Fruit fly (Drosophila melanogaster) whole organism, wandering third instar larva: Measurements from ENCODE around the gene CG4546.
A peak's percentile ranks its signal among the peaks of the same experiment; 100 is the strongest.

ENCODE experiments used
- CG32264 ChIP-seq: fragments of 200-800 bp; sonication (Bioruptor generic); optimal IDR thresholded peaks from 2 replicates; lab custom pipeline; 2016; ENCODE audit warnings: missing biosample characterization, missing genetic modification characterization
- CrebA ChIP-seq: fragments of 200-800 bp; sonication (Bioruptor generic); optimal IDR thresholded peaks from 2 replicates; lab custom pipeline; 2016; ENCODE audit warnings: missing biosample characterization, mild to moderate bottlenecking, missing genetic modification characterization, borderline replicate concordance
- GATAd ChIP-seq: sonication (Bioruptor generic); optimal IDR thresholded peaks from 2 replicates; lab custom pipeline; 2016; ENCODE audit warnings: missing biosample characterization, missing genetic modification characterization
- Hr78 ChIP-seq: fragments of >200 bp; optimal IDR thresholded peaks from 2 replicates; lab custom pipeline; 2017; ENCODE audit warnings: missing biosample characterization, missing genetic modification characterization
- Hr83 ChIP-seq: fragments of 200-300 bp; sonication (Bioruptor generic); optimal IDR thresholded peaks from 2 replicates; lab custom pipeline; 2016; ENCODE audit warnings: missing biosample characterization, mild to moderate bottlenecking, missing genetic modification characterization, moderate library complexity; ENCODE audit not compliant: poor library complexity, severe bottlenecking
- Jra ChIP-seq: sonication (Bioruptor generic); optimal IDR thresholded peaks from 2 replicates; lab custom pipeline; 2016; ENCODE audit warnings: missing biosample characterization, missing genetic modification characterization
- Mio ChIP-seq: sonication (Bioruptor generic); optimal IDR thresholded peaks from 2 replicates; lab custom pipeline; 2016; ENCODE audit warnings: missing biosample characterization, missing genetic modification characterization
- N ChIP-seq: fragments of >200 bp; optimal IDR thresholded peaks from 2 replicates; lab custom pipeline; 2018; ENCODE audit warnings: missing biosample characterization, missing external identifiers, missing genetic modification characterization
- Rel ChIP-seq, 2 experiments: fragments of 200-800 bp; sonication (Bioruptor generic) in 1 of 2; optimal IDR thresholded peaks; 2 replicates in 1 of 2; 3 replicates in 1 of 2; lab custom pipeline; 2016 to 2019; ENCODE audit warnings: mild to moderate bottlenecking in 2 of 2, missing biosample characterization in 2 of 2, missing genetic modification characterization in 2 of 2, moderate library complexity in 1 of 2
- Sp1 ChIP-seq: fragments of 200-800 bp; sonication (Bioruptor generic); optimal IDR thresholded peaks from 3 replicates; lab custom pipeline; 2019; ENCODE audit warnings: missing biosample characterization, mild to moderate bottlenecking, missing genetic modification characterization, moderate library complexity
- brk ChIP-seq: fragments of 200-800 bp; sonication (Bioruptor generic); optimal IDR thresholded peaks from 2 replicates; lab custom pipeline; 2016; ENCODE audit warnings: missing biosample characterization, mild to moderate bottlenecking, missing genetic modification characterization
- dl ChIP-seq, 2 experiments: fragments of 175-275, 200-275 bp in 1 of 2; fragments of 200-275 bp in 1 of 2; sonication (Bioruptor generic); optimal IDR thresholded peaks; lab custom pipeline; 2018; ENCODE audit warnings: mild to moderate bottlenecking in 2 of 2, missing biosample characterization in 2 of 2, missing genetic modification characterization in 2 of 2, moderate library complexity in 2 of 2; ENCODE audit not compliant: partially characterized antibody in 2 of 2, insufficient read depth in 1 of 2
- dmrt93B ChIP-seq: fragments of 200-800 bp; sonication (Bioruptor generic); optimal IDR thresholded peaks from 2 replicates; lab custom pipeline; 2018; ENCODE audit warnings: missing biosample characterization, mild to moderate bottlenecking, missing genetic modification characterization
- dsf ChIP-seq: sonication (Bioruptor generic); optimal IDR thresholded peaks from 2 replicates; lab custom pipeline; 2016; ENCODE audit warnings: missing biosample characterization, missing genetic modification characterization, borderline replicate concordance
- ey ChIP-seq: fragments of 200-800 bp; sonication (Bioruptor generic); optimal IDR thresholded peaks from 2 replicates; lab custom pipeline; 2016; ENCODE audit warnings: missing biosample characterization, missing genetic modification characterization
- foxo ChIP-seq, 2 experiments: fragments of 200-800 bp; sonication (Bioruptor generic); optimal IDR thresholded peaks; 2 replicates in 1 of 2; 3 replicates in 1 of 2; lab custom pipeline; 2016 to 2017; ENCODE audit warnings: missing biosample characterization in 2 of 2, missing genetic modification characterization in 2 of 2
- fru ChIP-seq: fragments of 200-800 bp; sonication (Bioruptor generic); optimal IDR thresholded peaks from 3 replicates; lab custom pipeline; 2016; ENCODE audit warnings: missing biosample characterization, mild to moderate bottlenecking, missing genetic modification characterization
- h ChIP-seq: fragments of 200-800 bp; sonication (Bioruptor generic); optimal IDR thresholded peaks from 3 replicates; lab custom pipeline; 2016; ENCODE audit warnings: missing biosample characterization, mild to moderate bottlenecking, missing genetic modification characterization
- lola ChIP-seq: fragments of >200 bp; optimal IDR thresholded peaks from 2 replicates; lab custom pipeline; 2017; ENCODE audit warnings: missing biosample characterization, missing genetic modification characterization
- rgr ChIP-seq: fragments of 200-800 bp; sonication (Bioruptor generic); optimal IDR thresholded peaks from 3 replicates; lab custom pipeline; 2016; ENCODE audit warnings: missing biosample characterization, mild to moderate bottlenecking, missing genetic modification characterization
- sage ChIP-seq: fragments of 200-800 bp; sonication (Bioruptor generic); optimal IDR thresholded peaks from 2 replicates; lab custom pipeline; 2016; ENCODE audit warnings: missing biosample characterization, mild to moderate bottlenecking, missing genetic modification characterization
- sv ChIP-seq: fragments of 200-800 bp; sonication (Bioruptor generic); optimal IDR thresholded peaks from 3 replicates; lab custom pipeline; 2016; ENCODE audit warnings: missing biosample characterization, missing genetic modification characterization
- woc ChIP-seq: sonication (Bioruptor generic); optimal IDR thresholded peaks from 2 replicates; lab custom pipeline; 2016; ENCODE audit warnings: missing biosample characterization, mild to moderate bottlenecking, missing genetic modification characterization

The CG4546 gene

dm6 chr3R:15836864-15837824 lies 9.2 kb upstream of the CG4546 start, which contains the start of the genes ND-23 and spn-E (continued):
- TF ChIP-seq brk (GFP tag; lab: Kevin White, UChicago) (no peak), sage (GFP tag; lab: Kevin White, UChicago) (no peak), dl (GFP tag; optimal IDR thresholded peaks at IDR 0.05; lab: Kevin White, UChicago; ENCODE audit: insufficient read depth in 1 of 2, partially characterized antibody in 2 of 2) (no peak), Sp1 (GFP tag; lab: Kevin White, UChicago) (no peak), CG32264 (GFP tag; lab: Kevin White, UChicago) (no peak), dsf (GFP tag; lab: Kevin White, UChicago) (no peak), ey (GFP tag; lab: Kevin White, UChicago) (no peak)
- TF ChIP-seq, all 38 proteins: peak for 8

dm6 chr3R:15839294-15839693 lies 7.0 kb upstream of the CG4546 start, which contains the start of gene Pbp45:
Gene Pbp45 (minus strand): TSS chr3R:15839515.
- TF ChIP-seq foxo (GFP tag; optimal IDR thresholded peaks at IDR 0.05; lab: Kevin White, UChicago) = peak in 1 of 2 experiments; percentile 54
- peak; percentile 28 for TF ChIP-seq fru (GFP tag; lab: Kevin White, UChicago)
- TF ChIP-seq CG32264 (GFP tag; lab: Kevin White, UChicago) = no peak

dm6 chr3R:15851912-15852311 lies 5.6 kb downstream of the CG4546 start:
- TF ChIP-seq CrebA (no peak), Rel (GFP tag; optimal IDR thresholded peaks at IDR 0.05; lab: Kevin White, UChicago) (no peak), Rel (tag; optimal IDR thresholded peaks at IDR 0.05; lab: Kevin White, UChicago) (peak; percentile 91), h (GFP tag; lab: Kevin White, UChicago) (no peak)

dm6 chr3R:15853347-15853746 lies 7.0 kb downstream of the CG4546 start, which contains the start of gene cv-d:
Gene cv-d (minus strand): TSS chr3R:15853581.
- no peak for TF ChIP-seq Rel (GFP tag; optimal IDR thresholded peaks at IDR 0.05; lab: Kevin White, UChicago)
- TF ChIP-seq Rel (tag; optimal IDR thresholded peaks at IDR 0.05; lab: Kevin White, UChicago) = peak; percentile 0
- TF ChIP-seq Hr83 (GFP tag; lab: Kevin White, UChicago) = no peak

dm6 chr3R:15857189-15857767 lies 10.9 kb downstream of the CG4546 start, which contains the start of gene Hmt-1:
Gene Hmt-1 (minus strand): TSS chr3R:15857470.
- TF ChIP-seq N (GFP tag; lab: Kevin White, UChicago) (peak; percentile 13), sv (GFP tag; lab: Kevin White, UChicago) (no peak), Rel (GFP tag; optimal IDR thresholded peaks at IDR 0.05; lab: Kevin White, UChicago) (no peak), Rel (tag; optimal IDR thresholded peaks at IDR 0.05; lab: Kevin White, UChicago) (peak; percentile 10), GATAd (GFP tag; lab: Kevin White, UChicago) (peak; percentile 78), dmrt93B (GFP tag; lab: Kevin White, UChicago) (no peak)

dm6 chr3R:15859896-15860295 lies 13.6 kb downstream of the CG4546 start, which contains the start of gene CG9632:
Gene CG9632 (plus strand): TSS chr3R:15860196.
- TF ChIP-seq fru (GFP tag; lab: Kevin White, UChicago) (no peak), Jra (GFP tag; lab: Kevin White, UChicago) (no peak), dl (GFP tag; optimal IDR thresholded peaks at IDR 0.05; lab: Kevin White, UChicago; ENCODE audit: insufficient read depth in 1 of 2, partially characterized antibody in 2 of 2) (no peak), dmrt93B (GFP tag; lab: Kevin White, UChicago) (no peak), Hr78 (GFP tag; lab: Kevin White, UChicago) (no peak), Mio (GFP tag; lab: Kevin White, UChicago) (no peak), ey (GFP tag; lab: Kevin White, UChicago) (no peak), Hr83 (GFP tag; lab: Kevin White, UChicago) (no peak), woc (GFP tag; lab: Kevin White, UChicago) (no peak), rgr (GFP tag; lab: Kevin White, UChicago) (no peak), lola (GFP tag; lab: Kevin White, UChicago) (no peak), sv (GFP tag; lab: Kevin White, UChicago) (no peak)
